Fruit fly (Drosophila melanogaster): ENCODE data around the gene Dnaaf5.
A peak's percentile ranks its signal among the peaks of the same experiment; 100 is the strongest.

The Dnaaf5 gene

DNA sequence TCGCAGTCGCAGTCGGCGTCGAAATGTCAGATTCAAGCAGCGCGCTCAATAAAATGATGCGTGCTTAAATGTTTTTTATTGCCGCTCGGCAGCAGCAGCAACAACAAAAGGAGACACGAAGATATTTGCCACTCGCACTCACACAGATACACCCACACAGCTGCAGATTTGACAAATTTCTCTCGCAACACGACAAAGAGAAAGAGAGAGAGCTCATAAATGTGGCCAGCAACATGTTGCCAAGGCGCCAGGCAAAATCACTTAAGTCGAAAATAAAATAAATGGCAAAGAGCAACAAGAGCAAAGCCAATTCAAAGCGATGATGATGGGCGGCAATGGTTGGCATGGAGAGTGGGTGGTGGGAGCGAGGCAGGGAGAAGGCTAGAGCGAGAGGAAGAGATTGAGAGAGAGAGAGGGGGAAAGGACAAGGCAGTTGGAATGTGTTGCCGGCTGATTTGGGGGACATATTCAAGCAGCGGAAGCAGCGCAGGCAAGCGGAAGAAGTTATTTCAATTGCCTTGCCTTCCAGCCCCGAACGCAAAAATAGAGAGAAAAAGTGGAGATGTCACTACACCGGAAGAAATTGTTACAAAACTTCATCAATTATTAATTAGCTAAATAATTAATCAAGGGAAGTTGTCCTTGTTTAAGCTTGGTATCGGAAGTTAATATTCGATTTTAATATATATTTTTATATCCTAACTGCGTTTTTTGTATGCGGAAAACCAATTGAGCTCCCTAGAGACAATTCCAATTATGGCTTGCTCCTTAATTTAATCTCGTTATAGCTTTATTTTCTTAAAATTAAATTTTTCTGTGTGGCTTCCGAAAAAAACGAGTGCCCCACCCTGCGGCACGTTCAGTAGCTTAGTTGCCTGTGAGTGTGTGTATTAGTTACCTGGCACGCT is 14.5 kb downstream of the Dnaaf5 start:
- TF ChIP-seq CG17801 (GFP tag; optimal IDR thresholded peaks at IDR 0.05; ENCODE audit: partially characterized antibody), result no peak

DNA sequence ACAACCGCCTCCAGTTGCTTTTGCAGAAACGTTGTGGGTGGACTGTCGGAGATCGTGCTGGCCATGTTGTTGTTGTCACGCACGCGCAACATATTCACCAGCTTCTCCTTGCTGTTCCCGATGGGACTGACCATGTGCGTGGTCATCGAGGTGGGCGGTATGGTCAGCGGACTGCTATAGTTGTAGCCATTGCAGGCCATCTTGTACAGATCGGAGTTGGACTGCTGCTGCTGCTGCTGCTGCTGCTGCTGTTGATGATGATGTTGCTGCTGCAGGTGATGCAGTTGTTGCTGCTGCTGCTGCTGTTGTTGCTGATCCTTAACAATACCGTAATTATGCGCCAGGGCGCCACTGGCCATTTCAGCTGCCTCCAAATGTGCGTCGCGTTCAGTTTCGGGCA is 16.8 kb downstream of the Dnaaf5 start:
- TF ChIP-seq CG17801 (GFP tag; optimal IDR thresholded peaks at IDR 0.05; ENCODE audit: partially characterized antibody), result no peak

DNA sequence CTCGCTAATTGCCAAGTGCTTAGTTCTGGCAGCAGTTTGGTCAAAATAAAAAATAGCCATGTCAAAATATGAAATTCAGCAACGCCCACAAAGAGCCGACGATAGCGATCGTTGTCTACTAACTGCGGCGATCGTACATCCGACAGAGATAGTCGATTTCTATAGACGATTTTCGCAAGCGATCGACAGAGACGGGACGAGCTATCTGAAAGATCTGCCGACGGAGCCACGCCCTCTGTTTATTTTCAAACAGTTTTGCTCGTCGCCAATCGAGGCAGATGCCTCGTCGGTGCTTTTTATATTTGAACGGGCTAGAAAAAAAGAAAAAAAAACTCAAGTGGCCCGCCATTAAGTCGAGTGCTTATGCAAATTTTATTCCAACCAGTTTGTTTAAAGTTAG is 26.1 kb downstream of the Dnaaf5 start:
- no peak for TF ChIP-seq CG17801 (GFP tag; optimal IDR thresholded peaks at IDR 0.05; ENCODE audit: partially characterized antibody)

dm6 chr3R:14332735-14333134 is 28.9 kb downstream of the Dnaaf5 start:
- TF ChIP-seq CG17801 (GFP tag; optimal IDR thresholded peaks at IDR 0.05; ENCODE audit: partially characterized antibody), result no peak

DNA sequence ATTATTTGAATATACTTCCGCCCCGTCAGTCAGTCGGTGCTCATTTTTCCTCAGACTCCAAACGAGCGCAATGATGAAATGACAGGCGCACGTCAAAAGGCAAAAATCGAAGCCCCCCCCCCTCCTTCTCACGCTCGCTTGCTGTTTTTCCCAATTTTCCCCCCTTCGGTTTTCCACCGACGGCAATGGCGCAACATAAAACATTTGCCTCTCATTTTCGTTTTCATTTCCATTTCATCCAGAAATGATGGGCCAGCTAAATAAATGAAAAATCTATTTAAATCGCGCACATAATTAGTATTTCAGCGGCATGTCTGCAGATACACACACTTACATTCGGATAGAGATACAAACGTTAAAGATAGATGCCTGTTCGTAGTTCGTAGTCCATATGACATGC is 30.1 kb downstream of the Dnaaf5 start:
- no peak for TF ChIP-seq CG17801 (GFP tag; optimal IDR thresholded peaks at IDR 0.05; ENCODE audit: partially characterized antibody)

- no peak for TF ChIP-seq CG17801 (GFP tag; optimal IDR thresholded peaks at IDR 0.05; ENCODE audit: partially characterized antibody)
These were observed 30.9 kb downstream of the Dnaaf5 start for dm6 chr3R:14330654-14331053.

dm6 chr3R:14329549-14329948 is 32.0 kb downstream of the Dnaaf5 start:
- no peak for TF ChIP-seq CG17801 (GFP tag; optimal IDR thresholded peaks at IDR 0.05; ENCODE audit: partially characterized antibody)

- TF ChIP-seq CG17801 (GFP tag; optimal IDR thresholded peaks at IDR 0.05; ENCODE audit: partially characterized antibody), result peak; percentile 85
These were observed 34.0 kb downstream of the Dnaaf5 start, which contains the start of gene spn-B for dm6 chr3R:14327472-14328104. Gene spn-B (plus strand): TSS chr3R:14328051.

DNA sequence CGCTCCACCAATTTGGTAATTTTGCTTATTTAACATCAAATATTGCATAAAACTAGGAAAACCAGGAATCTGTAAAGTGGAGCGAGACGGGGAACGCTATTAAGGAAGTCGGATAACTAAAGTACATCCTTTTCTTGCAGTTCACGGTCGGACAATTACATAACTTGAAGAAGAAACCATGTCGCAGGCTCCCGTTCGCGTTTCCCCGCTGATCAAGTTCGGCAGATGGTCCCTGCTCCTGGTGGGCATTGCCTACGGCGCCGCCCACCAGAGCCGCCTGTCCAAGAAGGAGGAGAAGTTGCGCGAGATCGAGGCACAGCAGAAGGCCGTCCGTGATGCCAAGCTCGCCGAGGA is 34.5 kb downstream of the Dnaaf5 start:
- no peak for TF ChIP-seq CG17801 (GFP tag; optimal IDR thresholded peaks at IDR 0.05; ENCODE audit: partially characterized antibody)

DNA sequence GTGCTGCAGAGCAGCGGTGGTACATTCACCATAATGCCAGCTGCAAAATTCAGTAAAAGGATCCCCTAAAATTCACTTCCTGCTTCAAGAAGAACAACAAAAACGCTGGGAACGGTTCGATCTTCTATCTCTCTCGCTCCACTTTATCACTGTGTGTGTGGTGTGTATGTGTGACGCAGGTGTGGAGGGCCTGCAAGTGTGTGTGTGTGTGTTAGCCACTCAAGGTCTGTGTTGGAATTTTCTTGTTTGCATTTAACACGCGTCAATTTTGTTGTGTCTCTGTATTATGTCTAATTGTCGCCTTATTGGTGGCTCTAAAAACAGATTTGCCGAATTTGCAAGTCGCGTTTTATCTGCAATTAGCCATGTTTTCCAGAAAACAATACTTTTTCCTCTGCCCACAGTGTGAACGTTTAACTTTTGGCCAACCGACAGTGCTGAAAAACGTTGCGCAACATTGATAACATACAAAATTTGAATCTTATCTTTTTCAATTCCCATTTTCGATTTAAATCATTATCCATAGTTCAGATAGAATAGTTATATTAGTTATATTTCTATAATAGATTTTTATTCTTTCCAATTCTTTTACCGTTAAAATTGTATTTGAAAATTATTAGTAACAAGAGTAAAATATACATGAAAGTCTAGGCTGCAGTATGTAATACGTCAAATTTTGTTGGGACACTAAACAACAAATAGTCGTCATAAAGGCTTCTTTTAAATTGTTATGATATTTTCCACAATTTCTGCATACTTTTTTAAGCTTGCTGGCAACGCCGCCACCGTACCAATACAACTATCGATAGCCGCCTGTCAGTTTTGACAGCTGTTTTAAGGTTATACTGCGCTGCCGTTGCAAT is 35.1 kb downstream of the Dnaaf5 start, which contains the start of the genes Afti and ATPsynE:
Afti (minus strand) TSS at position 440 of the 863 bp plus-strand sequence.
ATPsynE (plus strand) TSS at position 698 of the 863 bp plus-strand sequence.
- peak; percentile 18 for TF ChIP-seq CG17801 (GFP tag; optimal IDR thresholded peaks at IDR 0.05; ENCODE audit: partially characterized antibody)

- TF ChIP-seq CG17801 (GFP tag; optimal IDR thresholded peaks at IDR 0.05; ENCODE audit: partially characterized antibody), result peak; percentile 81
These were observed 45.6 kb downstream of the Dnaaf5 start, which contains the start of gene Set8 for dm6 chr3R:14315912-14316444. Gene Set8 (plus strand): TSS chr3R:14316038.

DNA sequence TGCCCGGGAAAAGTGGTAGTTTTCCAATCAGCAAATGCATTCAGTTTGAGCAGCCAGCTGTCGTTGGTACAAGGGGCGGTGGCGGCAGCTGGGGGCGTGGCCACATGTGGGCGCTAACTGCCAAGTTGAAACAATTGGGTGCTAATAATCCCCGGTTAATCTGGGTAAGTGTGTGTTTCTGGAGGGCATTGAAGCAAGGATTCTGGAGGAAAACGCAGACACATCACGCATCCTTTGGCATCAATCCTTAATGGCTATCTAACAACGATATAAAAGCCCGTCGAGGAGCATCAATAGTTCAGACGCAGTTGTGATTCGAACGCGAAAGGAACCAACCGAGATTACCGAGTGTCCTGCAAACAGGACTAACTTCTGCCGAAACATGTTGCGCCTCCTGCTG is 47.0 kb downstream of the Dnaaf5 start, which contains the start of gene Crz:
Crz (plus strand) TSS at position 301 of the 400 bp plus-strand sequence.
- no peak for TF ChIP-seq CG17801 (GFP tag; optimal IDR thresholded peaks at IDR 0.05; ENCODE audit: partially characterized antibody)

dm6 chr3R:14311027-14311426 is 50.6 kb downstream of the Dnaaf5 start:
- TF ChIP-seq CG17801 (GFP tag; optimal IDR thresholded peaks at IDR 0.05; ENCODE audit: partially characterized antibody), result no peak

dm6 chr3R:14310062-14310461 is 51.5 kb downstream of the Dnaaf5 start, which contains the start of gene CG31321:
Gene CG31321 (plus strand): TSS chr3R:14310362.
- no peak for TF ChIP-seq CG17801 (GFP tag; optimal IDR thresholded peaks at IDR 0.05; ENCODE audit: partially characterized antibody)

DNA sequence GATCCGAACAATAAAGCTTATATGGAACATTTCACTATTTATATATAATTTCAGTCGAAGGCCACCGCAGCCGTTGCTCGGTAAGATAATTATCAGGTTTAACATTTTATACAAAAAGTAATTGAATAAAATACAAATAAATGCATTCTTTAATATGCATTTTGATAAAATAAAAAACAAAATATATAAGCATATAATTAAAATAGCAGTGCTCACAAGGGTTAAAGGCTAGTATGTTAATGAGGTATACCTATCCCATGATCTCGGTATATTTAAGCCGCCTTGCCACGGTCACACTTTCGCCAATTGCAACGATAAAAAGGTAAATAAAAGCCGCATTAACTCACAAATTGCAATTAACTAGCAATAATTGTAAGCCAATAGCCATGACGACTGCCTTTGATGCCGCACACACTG is 52.8 kb downstream of the Dnaaf5 start, which contains the start of gene Polr2I:
Polr2I (plus strand) TSS at position 289 of the 417 bp plus-strand sequence.
- TF ChIP-seq CG17801 (GFP tag; optimal IDR thresholded peaks at IDR 0.05; ENCODE audit: partially characterized antibody), result no peak
